Fruit fly (Drosophila melanogaster) whole organism, wandering third instar larva: ENCODE data around the gene spg.

Experiments
- Abd-B ChIP-seq: fragments of >200 bp; optimal IDR thresholded peaks from 2 replicates; lab custom pipeline; 2017; ENCODE audit warnings: missing biosample characterization, missing genetic modification characterization
- CG9705 ChIP-seq: fragments of 200-800 bp; sonication (Bioruptor generic); optimal IDR thresholded peaks from 2 replicates; lab custom pipeline; 2018; ENCODE audit warnings: missing biosample characterization, mild to moderate bottlenecking, missing genetic modification characterization
- CrebA ChIP-seq: fragments of 200-800 bp; sonication (Bioruptor generic); optimal IDR thresholded peaks from 2 replicates; lab custom pipeline; 2016; ENCODE audit warnings: missing biosample characterization, mild to moderate bottlenecking, missing genetic modification characterization, borderline replicate concordance
- Dfd ChIP-seq: fragments of >200 bp; optimal IDR thresholded peaks from 2 replicates; lab custom pipeline; 2017; ENCODE audit warnings: missing biosample characterization, missing genetic modification characterization
- Dif ChIP-seq: fragments of 200-275, 200-300 bp; sonication (Bioruptor generic); optimal IDR thresholded peaks from 2 replicates; lab custom pipeline; 2018; ENCODE audit warnings: missing biosample characterization, missing genetic modification characterization; ENCODE audit not compliant: partially characterized antibody
- GATAd ChIP-seq: sonication (Bioruptor generic); optimal IDR thresholded peaks from 2 replicates; lab custom pipeline; 2016; ENCODE audit warnings: missing biosample characterization, missing genetic modification characterization
- Hnf4 ChIP-seq: fragments of 200-800 bp; sonication (Bioruptor generic); optimal IDR thresholded peaks from 2 replicates; lab custom pipeline; 2016; ENCODE audit warnings: missing biosample characterization, mild to moderate bottlenecking, missing genetic modification characterization
- Hr78 ChIP-seq: fragments of >200 bp; optimal IDR thresholded peaks from 2 replicates; lab custom pipeline; 2017; ENCODE audit warnings: missing biosample characterization, missing genetic modification characterization
- Jra ChIP-seq: sonication (Bioruptor generic); optimal IDR thresholded peaks from 2 replicates; lab custom pipeline; 2016; ENCODE audit warnings: missing biosample characterization, missing genetic modification characterization
- OdsH ChIP-seq: fragments of 200-800 bp; sonication (Bioruptor generic); optimal IDR thresholded peaks from 2 replicates; lab custom pipeline; 2016; ENCODE audit warnings: missing biosample characterization, mild to moderate bottlenecking, missing genetic modification characterization
- Sp1 ChIP-seq: fragments of 200-800 bp; sonication (Bioruptor generic); optimal IDR thresholded peaks from 3 replicates; lab custom pipeline; 2019; ENCODE audit warnings: missing biosample characterization, mild to moderate bottlenecking, missing genetic modification characterization, moderate library complexity
- Vsx2 ChIP-seq: fragments of 200-300, 225-300 bp; sonication (Bioruptor generic); optimal IDR thresholded peaks from 2 replicates; lab custom pipeline; 2018; ENCODE audit warnings: missing biosample characterization, missing genetic modification characterization; ENCODE audit not compliant: partially characterized antibody
- brk ChIP-seq: fragments of 200-800 bp; sonication (Bioruptor generic); optimal IDR thresholded peaks from 2 replicates; lab custom pipeline; 2016; ENCODE audit warnings: missing biosample characterization, mild to moderate bottlenecking, missing genetic modification characterization
- dl ChIP-seq, 2 experiments: fragments of 175-275, 200-275 bp in 1 of 2; fragments of 200-275 bp in 1 of 2; sonication (Bioruptor generic); optimal IDR thresholded peaks; lab custom pipeline; 2018; ENCODE audit warnings: mild to moderate bottlenecking in 2 of 2, missing biosample characterization in 2 of 2, missing genetic modification characterization in 2 of 2, moderate library complexity in 2 of 2; ENCODE audit not compliant: partially characterized antibody in 2 of 2, insufficient read depth in 1 of 2
- dmrt93B ChIP-seq: fragments of 200-800 bp; sonication (Bioruptor generic); optimal IDR thresholded peaks from 2 replicates; lab custom pipeline; 2018; ENCODE audit warnings: missing biosample characterization, mild to moderate bottlenecking, missing genetic modification characterization
- ey ChIP-seq: fragments of 200-800 bp; sonication (Bioruptor generic); optimal IDR thresholded peaks from 2 replicates; lab custom pipeline; 2016; ENCODE audit warnings: missing biosample characterization, missing genetic modification characterization
- foxo ChIP-seq, 2 experiments: fragments of 200-800 bp; sonication (Bioruptor generic); optimal IDR thresholded peaks; 2 replicates in 1 of 2; 3 replicates in 1 of 2; lab custom pipeline; 2016 to 2017; ENCODE audit warnings: missing biosample characterization in 2 of 2, missing genetic modification characterization in 2 of 2
- fru ChIP-seq: fragments of 200-800 bp; sonication (Bioruptor generic); optimal IDR thresholded peaks from 3 replicates; lab custom pipeline; 2016; ENCODE audit warnings: missing biosample characterization, mild to moderate bottlenecking, missing genetic modification characterization
- h ChIP-seq: fragments of 200-800 bp; sonication (Bioruptor generic); optimal IDR thresholded peaks from 3 replicates; lab custom pipeline; 2016; ENCODE audit warnings: missing biosample characterization, mild to moderate bottlenecking, missing genetic modification characterization
- jim ChIP-seq: fragments of 175-275, 200-325 bp; sonication (Bioruptor generic); optimal IDR thresholded peaks from 2 replicates; lab custom pipeline; 2016; ENCODE audit warnings: missing biosample characterization, mild to moderate bottlenecking, missing genetic modification characterization
- lola ChIP-seq: fragments of >200 bp; optimal IDR thresholded peaks from 2 replicates; lab custom pipeline; 2017; ENCODE audit warnings: missing biosample characterization, missing genetic modification characterization
- pan ChIP-seq: fragments of >200 bp; optimal IDR thresholded peaks from 2 replicates; lab custom pipeline; 2017
- psq ChIP-seq: fragments of 200-800 bp; sonication (Bioruptor generic); optimal IDR thresholded peaks from 3 replicates; lab custom pipeline; 2017; ENCODE audit warnings: missing biosample characterization, mild to moderate bottlenecking, missing genetic modification characterization, moderate library complexity
- rgr ChIP-seq: fragments of 200-800 bp; sonication (Bioruptor generic); optimal IDR thresholded peaks from 3 replicates; lab custom pipeline; 2016; ENCODE audit warnings: missing biosample characterization, mild to moderate bottlenecking, missing genetic modification characterization
- sv ChIP-seq: fragments of 200-800 bp; sonication (Bioruptor generic); optimal IDR thresholded peaks from 3 replicates; lab custom pipeline; 2016; ENCODE audit warnings: missing biosample characterization, missing genetic modification characterization
- tai ChIP-seq: sonication (Bioruptor generic); optimal IDR thresholded peaks from 2 replicates; lab custom pipeline; 2016; ENCODE audit warnings: missing biosample characterization, missing genetic modification characterization
- woc ChIP-seq: sonication (Bioruptor generic); optimal IDR thresholded peaks from 2 replicates; lab custom pipeline; 2016; ENCODE audit warnings: missing biosample characterization, mild to moderate bottlenecking, missing genetic modification characterization

Gene spg

dm6 chr3R:28847547-28848316 is 2.7 kb downstream of the spg start (continued):
- TF ChIP-seq brk, result no peak
- TF ChIP-seq jim (GFP tag; lab: Kevin White, UChicago), result no peak
- no peak for TF ChIP-seq Hr78 (GFP tag; lab: Kevin White, UChicago)
- no peak for TF ChIP-seq lola (GFP tag; lab: Kevin White, UChicago)
- TF ChIP-seq sv (GFP tag; lab: Kevin White, UChicago), result no peak
- TF ChIP-seq GATAd (GFP tag; lab: Kevin White, UChicago), result no peak

dm6 chr3R:28848693-28849470 is 3.8 kb downstream of the spg start:
- TF ChIP-seq GATAd (GFP tag; lab: Kevin White, UChicago), result no peak

DNA sequence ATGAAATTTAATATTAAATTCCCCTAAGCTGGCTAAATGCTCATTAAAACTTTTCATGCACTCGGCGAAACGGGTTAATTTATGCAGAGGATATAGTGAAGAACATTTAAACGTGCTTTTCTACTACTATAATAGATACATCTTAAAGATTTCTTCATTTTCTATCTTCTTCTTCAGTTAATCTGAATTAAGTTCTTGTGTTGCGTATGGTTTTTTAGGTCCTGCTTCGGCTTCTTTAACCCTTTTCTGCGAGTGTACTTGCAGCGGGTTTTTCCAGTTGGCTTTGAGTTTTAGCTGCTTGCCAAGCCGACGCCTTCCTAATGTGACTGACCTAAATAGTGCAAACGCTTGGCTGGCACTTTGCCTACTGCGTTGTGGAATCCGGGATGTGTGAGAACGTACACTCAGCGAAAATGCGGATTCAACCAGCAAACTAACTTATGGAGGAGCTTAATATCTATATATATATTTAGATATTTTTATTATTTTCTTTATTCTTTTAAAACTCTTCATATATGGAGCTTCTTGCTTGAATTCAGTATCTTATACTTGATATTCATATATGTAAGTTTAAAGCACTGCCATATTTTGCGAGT is 5.7 kb downstream of the spg start:
- no peak for TF ChIP-seq brk
- no peak for TF ChIP-seq fru
- TF ChIP-seq sv (GFP tag; lab: Kevin White, UChicago), result no peak
- no peak for TF ChIP-seq Hr78 (GFP tag; lab: Kevin White, UChicago)
- TF ChIP-seq h (GFP tag; lab: Kevin White, UChicago), result no peak
- no peak for TF ChIP-seq jim (GFP tag; lab: Kevin White, UChicago)
- no peak for TF ChIP-seq dmrt93B (GFP tag; lab: Kevin White, UChicago)
- no peak for TF ChIP-seq CG9705 (GFP tag; lab: Kevin White, UChicago)
- no peak for TF ChIP-seq dl (GFP tag; optimal IDR thresholded peaks at IDR 0.05; lab: Kevin White, UChicago; ENCODE audit: insufficient read depth in 1 of 2, partially characterized antibody in 2 of 2)
- TF ChIP-seq tai (GFP tag; lab: Kevin White, UChicago), result no peak

DNA sequence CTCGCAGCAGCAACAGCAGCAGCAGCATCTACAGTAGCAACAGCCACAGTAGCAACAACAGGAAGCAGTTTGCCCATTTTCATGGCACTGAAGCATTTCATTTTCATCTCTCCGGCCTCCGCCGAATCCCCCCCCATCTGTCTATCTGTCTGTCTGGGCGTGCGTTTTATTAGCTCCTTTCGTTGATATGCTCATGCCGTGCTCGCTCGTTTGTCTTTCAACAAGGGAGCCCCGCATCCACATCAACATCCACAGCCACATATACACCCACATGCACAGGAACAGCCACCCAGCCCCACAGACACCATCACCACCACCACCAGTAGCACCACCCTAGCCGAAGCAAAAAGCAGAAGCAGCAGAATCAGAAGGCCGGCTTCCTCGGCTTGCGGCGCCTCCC is 6.5 kb downstream of the spg start:
- TF ChIP-seq h (GFP tag; lab: Kevin White, UChicago) (no peak), Hnf4 (GFP tag; lab: Kevin White, UChicago) (no peak), sv (GFP tag; lab: Kevin White, UChicago) (no peak), pan (lab: Kevin White, UChicago) (no peak), rgr (GFP tag; lab: Kevin White, UChicago) (no peak), jim (GFP tag; lab: Kevin White, UChicago) (no peak), Dfd (GFP tag; lab: Kevin White, UChicago) (no peak), Sp1 (GFP tag; lab: Kevin White, UChicago) (no peak), Vsx2 (GFP tag; lab: Kevin White, UChicago) (peak; percentile 31)

- TF ChIP-seq Abd-B (GFP tag; lab: Kevin White, UChicago) (no peak), OdsH (GFP tag; lab: Kevin White, UChicago) (no peak), Dif (GFP tag; lab: Kevin White, UChicago) (no peak), Jra (GFP tag; lab: Kevin White, UChicago) (no peak), psq (GFP tag; lab: Kevin White, UChicago) (peak; percentile 11), h (GFP tag; lab: Kevin White, UChicago) (no peak), foxo (GFP tag; optimal IDR thresholded peaks at IDR 0.05; lab: Kevin White, UChicago) (peak in 1 of 2 experiments; percentile 31), dmrt93B (GFP tag; lab: Kevin White, UChicago) (no peak), fru (peak; percentile 6), CrebA (no peak), Hnf4 (GFP tag; lab: Kevin White, UChicago) (no peak), ey (GFP tag; lab: Kevin White, UChicago) (peak; percentile 11), jim (GFP tag; lab: Kevin White, UChicago) (no peak), Dfd (GFP tag; lab: Kevin White, UChicago) (no peak), lola (GFP tag; lab: Kevin White, UChicago) (no peak), woc (GFP tag; lab: Kevin White, UChicago) (no peak)
These were observed 6.9 kb downstream of the spg start for dm6 chr3R:28851966-28852377.
